ENCODE assay signal across 4 worm cellular contexts in the genomic region with DNA sequence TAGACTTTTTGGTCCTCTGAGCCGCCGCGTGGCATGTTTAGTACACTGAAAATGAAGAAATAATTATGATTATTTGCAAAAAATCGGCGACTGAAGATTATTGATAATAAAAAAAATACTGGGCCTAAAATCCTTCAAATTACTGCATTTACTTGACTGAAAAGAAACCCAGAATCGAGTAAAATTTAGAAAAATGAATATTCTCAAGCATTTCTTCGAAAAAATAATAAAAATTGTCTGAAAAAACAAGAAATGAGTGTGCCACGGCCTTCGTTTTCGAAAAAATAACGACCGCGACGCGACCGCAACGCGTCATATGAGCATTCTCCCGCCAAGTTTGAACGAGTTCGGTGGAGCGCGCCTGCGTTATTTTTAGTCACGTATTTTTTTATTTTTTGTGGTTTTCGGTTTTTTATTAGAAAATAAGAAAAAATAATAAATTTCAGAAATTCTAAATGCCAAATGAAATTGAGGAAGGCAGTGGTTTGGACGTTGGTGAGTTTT.
TF ChIP-seq lines count a peak whose summit lies in the region.

A gene (minus strand): TSS at position 51 of the 504 bp plus-strand sequence.
A gene (plus strand): TSS at position 447 of the 504 bp plus-strand sequence.

TF ChIP-seq in whole organism, L2 larva, 48 proteins besides CTCF, POLR2A, EP300 and RAD21 (continues in another document):
- TF ChIP-seq blmp-1 (tag; optimal IDR thresholded peaks at IDR 0.05; lab: Kevin White, UChicago; ENCODE audit: insufficient read depth) (peak; percentile 30), egl-27 (tag; optimal IDR thresholded peaks at IDR 0.05; lab: Kevin White, UChicago) (no peak), ztf-1 (GFP tag; conservative IDR thresholded peaks at IDR 0.05; lab: Robert Waterston, UW) (no peak), nhr-12 (tag; optimal IDR thresholded peaks at IDR 0.05; lab: Kevin White, UChicago) (no peak), lin-39 (tag; optimal IDR thresholded peaks at IDR 0.05; lab: Kevin White, UChicago) (no peak), ceh-82 (tag; optimal IDR thresholded peaks at IDR 0.05; lab: Kevin White, UChicago) (no peak), zag-1 (tag; optimal IDR thresholded peaks at IDR 0.05; lab: Kevin White, UChicago) (peak; percentile 1), nhr-6 (tag; optimal IDR thresholded peaks at IDR 0.05; lab: Kevin White, UChicago) (no peak), dmd-4 (tag; optimal IDR thresholded peaks at IDR 0.05; lab: Kevin White, UChicago) (no peak), ztf-11 (tag; optimal IDR thresholded peaks at IDR 0.05; lab: Kevin White, UChicago) (no peak), unc-39 (tag; optimal IDR thresholded peaks at IDR 0.05; lab: Kevin White, UChicago) (no peak), sem-4 (tag; optimal IDR thresholded peaks at IDR 0.05; lab: Kevin White, UChicago) (peak; percentile 48), nhr-25 (tag; optimal IDR thresholded peaks at IDR 0.05; lab: Kevin White, UChicago) (peak; percentile 70), F13H6.1 (tag; optimal IDR thresholded peaks at IDR 0.05; lab: Kevin White, UChicago) (peak; percentile 43), nhr-237 (tag; optimal IDR thresholded peaks at IDR 0.05; lab: Kevin White, UChicago) (no peak), nhr-77 (tag; optimal IDR thresholded peaks at IDR 0.05; lab: Kevin White, UChicago) (no peak), sma-3 (GFP tag; optimal IDR thresholded peaks at IDR 0.05; lab: Kevin White, UChicago) (peak; percentile 67), fos-1 (tag; optimal IDR thresholded peaks at IDR 0.05; lab: Kevin White, UChicago) (peak; percentile 59), ama-1 (optimal IDR thresholded peaks at IDR 0.05; lab: Kevin White, UChicago) (peak; percentile 72), lsy-2 (tag; optimal IDR thresholded peaks at IDR 0.05; lab: Kevin White, UChicago) (peak; percentile 52 to 87), nhr-21 (tag; optimal IDR thresholded peaks at IDR 0.05; lab: Kevin White, UChicago) (peak; percentile 37), R02D3.7 (tag; optimal IDR thresholded peaks at IDR 0.05; lab: Kevin White, UChicago) (no peak)

TF ChIP-seq in whole organism, L4 larva, 104 proteins besides CTCF, POLR2A, EP300 and RAD21 (continues in another document):
- TF ChIP-seq lin-29 (GFP tag; IDR thresholded peaks at IDR 0.05; lab: Robert Waterston, UW): no peak
- TF ChIP-seq jun-1 (tag; optimal IDR thresholded peaks at IDR 0.05; lab: Kevin White, UChicago): no peak
- TF ChIP-seq lin-38 (GFP tag; IDR thresholded peaks at IDR 0.05; lab: Robert Waterston, UW): peak; percentile 92
- TF ChIP-seq mxl-2 (GFP tag; conservative IDR thresholded peaks at IDR 0.05; lab: Robert Waterston, UW): no peak
- TF ChIP-seq zip-11 (GFP tag; IDR thresholded peaks at IDR 0.05; lab: Robert Waterston, UW): no peak
- no peak for TF ChIP-seq ztf-11 (tag; optimal IDR thresholded peaks at IDR 0.05; lab: Kevin White, UChicago)
- TF ChIP-seq hif-1 (tag; optimal IDR thresholded peaks at IDR 0.05; lab: Kevin White, UChicago): peak in 1 of 2 experiments; percentile 69
- TF ChIP-seq nhr-41 (GFP tag; IDR thresholded peaks at IDR 0.05; lab: Robert Waterston, UW): no peak
- TF ChIP-seq attf-4 (tag; optimal IDR thresholded peaks at IDR 0.05; lab: Kevin White, UChicago): no peak
- peak; percentile 51 for TF ChIP-seq unc-130 (GFP tag; optimal IDR thresholded peaks at IDR 0.05; lab: Kevin White, UChicago)
- TF ChIP-seq ctbp-1 (GFP tag; IDR thresholded peaks at IDR 0.05; lab: Robert Waterston, UW): no peak
- TF ChIP-seq F37D6.2 (tag; optimal IDR thresholded peaks at IDR 0.05; lab: Kevin White, UChicago): no peak
- TF ChIP-seq php-3 (GFP tag; IDR thresholded peaks at IDR 0.05; lab: Robert Waterston, UW): no peak
- TF ChIP-seq dmd-6 (GFP tag; IDR thresholded peaks at IDR 0.05; lab: Robert Waterston, UW): no peak
- TF ChIP-seq nhr-10 (tag; optimal IDR thresholded peaks at IDR 0.05; lab: Kevin White, UChicago): no peak
- no peak for TF ChIP-seq Y105C5A.15 (GFP tag; IDR thresholded peaks at IDR 0.05; lab: Robert Waterston, UW)
- TF ChIP-seq Y48G9A.11 (GFP tag; IDR thresholded peaks at IDR 0.05; lab: Robert Waterston, UW): no peak
- TF ChIP-seq mxl-3 (GFP tag; optimal IDR thresholded peaks at IDR 0.05; lab: Kevin White, UChicago): no peak
- no peak for TF ChIP-seq spr-1 (tag; optimal IDR thresholded peaks at IDR 0.05; lab: Kevin White, UChicago)
- TF ChIP-seq nhr-28 (tag; optimal IDR thresholded peaks at IDR 0.05; lab: Kevin White, UChicago): peak; percentile 41
- no peak for TF ChIP-seq egl-27 (tag; optimal IDR thresholded peaks at IDR 0.05; lab: Kevin White, UChicago)
- no peak for TF ChIP-seq nhr-111 (GFP tag; optimal IDR thresholded peaks at IDR 0.05; lab: Kevin White, UChicago)
- no peak for TF ChIP-seq arid-1 (GFP tag; conservative IDR thresholded peaks at IDR 0.05; lab: Robert Waterston, UW)
- TF ChIP-seq nhr-76 (tag; optimal IDR thresholded peaks at IDR 0.05; lab: Kevin White, UChicago): no peak

TF ChIP-seq in whole organism, late embryonic, 69 proteins besides CTCF, POLR2A, EP300 and RAD21:
- TF ChIP-seq dve-1 (tag; optimal IDR thresholded peaks at IDR 0.05; lab: Kevin White, UChicago): no peak
- no peak for TF ChIP-seq ceh-19 (GFP tag; optimal IDR thresholded peaks at IDR 0.05; lab: Kevin White, UChicago)
- peak; percentile 90 for TF ChIP-seq hlh-30 (tag; optimal IDR thresholded peaks at IDR 0.05; lab: Kevin White, UChicago; ENCODE audit: insufficient read depth)
- TF ChIP-seq ceh-31 (tag; optimal IDR thresholded peaks at IDR 0.05; lab: Kevin White, UChicago): peak; percentile 37
- peak; percentile 29 for TF ChIP-seq ref-2 (tag; optimal IDR thresholded peaks at IDR 0.05; lab: Kevin White, UChicago)
- TF ChIP-seq zip-5 (tag; optimal IDR thresholded peaks at IDR 0.05; lab: Kevin White, UChicago): no peak
- peak; percentile 53 for TF ChIP-seq ceh-34 (tag; optimal IDR thresholded peaks at IDR 0.05; lab: Kevin White, UChicago)
- TF ChIP-seq ceh-30 (tag; optimal IDR thresholded peaks at IDR 0.05; lab: Kevin White, UChicago): no peak
- TF ChIP-seq rnt-1 (tag; optimal IDR thresholded peaks at IDR 0.05; lab: Kevin White, UChicago): peak; percentile 6
- peak; percentile 62 for TF ChIP-seq pax-1 (tag; optimal IDR thresholded peaks at IDR 0.05; lab: Kevin White, UChicago)
- TF ChIP-seq mec-3 (tag; optimal IDR thresholded peaks at IDR 0.05; lab: Kevin White, UChicago; ENCODE audit: borderline replicate concordance): no peak
- TF ChIP-seq tbx-7 (tag; optimal IDR thresholded peaks at IDR 0.05; lab: Kevin White, UChicago): no peak
- TF ChIP-seq tbx-2 (tag; optimal IDR thresholded peaks at IDR 0.05; lab: Kevin White, UChicago): peak; percentile 29
- no peak for TF ChIP-seq C08G9.2 (tag; optimal IDR thresholded peaks at IDR 0.05; lab: Kevin White, UChicago)
- peak; percentile 54 for TF ChIP-seq unc-42 (tag; optimal IDR thresholded peaks at IDR 0.05; lab: Kevin White, UChicago)
- peak; percentile 32 for TF ChIP-seq K09A11.1 (tag; optimal IDR thresholded peaks at IDR 0.05; lab: Kevin White, UChicago; ENCODE audit: insufficient read depth)
- TF ChIP-seq fkh-10 (GFP tag; optimal IDR thresholded peaks at IDR 0.05; lab: Kevin White, UChicago): no peak
- TF ChIP-seq nfya-1 (tag; optimal IDR thresholded peaks at IDR 0.05; lab: Kevin White, UChicago): peak; percentile 79
- no peak for TF ChIP-seq odd-2 (tag; optimal IDR thresholded peaks at IDR 0.05; lab: Kevin White, UChicago)
- peak; percentile 8 for TF ChIP-seq unc-86 (tag; optimal IDR thresholded peaks at IDR 0.05; lab: Kevin White, UChicago)

TF ChIP-seq in whole organism, mixed stage, embryonic, 35 proteins besides CTCF, POLR2A, EP300 and RAD21:
- no peak for TF ChIP-seq flh-1 (GFP tag; optimal IDR thresholded peaks at IDR 0.05; lab: Kevin White, UChicago)
- peak; percentile 92 for TF ChIP-seq mep-1 (tag; optimal IDR thresholded peaks at IDR 0.05; lab: Kevin White, UChicago)
- TF ChIP-seq ceh-39 (tag; optimal IDR thresholded peaks at IDR 0.05; lab: Kevin White, UChicago): peak; percentile 89
- TF ChIP-seq sptf-1 (tag; optimal IDR thresholded peaks at IDR 0.05; lab: Kevin White, UChicago): peak; percentile 31
- peak; percentile 5 for TF ChIP-seq hlh-1 (tag; optimal IDR thresholded peaks at IDR 0.05; lab: Kevin White, UChicago)
- TF ChIP-seq ces-1 (GFP tag; optimal IDR thresholded peaks at IDR 0.05; lab: Kevin White, UChicago): peak; percentile 72
- TF ChIP-seq nhr-237 (tag; optimal IDR thresholded peaks at IDR 0.05; lab: Kevin White, UChicago): peak; percentile 93
- TF ChIP-seq lin-13 (tag; optimal IDR thresholded peaks at IDR 0.05; lab: Kevin White, UChicago): peak; percentile 84
- TF ChIP-seq blmp-1 (tag; optimal IDR thresholded peaks at IDR 0.05; lab: Kevin White, UChicago): peak; percentile 32
- no peak for TF ChIP-seq unc-120 (tag; optimal IDR thresholded peaks at IDR 0.05; lab: Kevin White, UChicago; ENCODE audit: poor library complexity, severe bottlenecking)
- TF ChIP-seq mls-2 (tag; optimal IDR thresholded peaks at IDR 0.05; lab: Kevin White, UChicago): no peak
- TF ChIP-seq pha-4 (tag; optimal IDR thresholded peaks at IDR 0.05; lab: Kevin White, UChicago): peak; percentile 48
- TF ChIP-seq lsy-2 (tag; optimal IDR thresholded peaks at IDR 0.05; lab: Kevin White, UChicago): peak; percentile 80
- peak; percentile 73 for TF ChIP-seq mab-5 (tag; optimal IDR thresholded peaks at IDR 0.05; lab: Kevin White, UChicago)
